Worm (Caenorhabditis elegans) whole organism, L4/young adult: ENCODE data around the gene Y32G9A.12.
A peak's percentile ranks its signal among the peaks of the same experiment; 100 is the strongest.

Experiments
- W03F9.2 ChIP-seq: fragments of 150-350 bp; optimal IDR thresholded peaks from 2 replicates; lab custom pipeline; 2014; ENCODE audit warnings: missing biosample characterization, missing genetic modification characterization
- dao-5 ChIP-seq: sonication (generic microtip); optimal IDR thresholded peaks from 2 replicates; lab custom pipeline; 2016; ENCODE audit warnings: missing genotype, missing genetic modification characterization, moderate library complexity, missing compliant biosample characterization
- him-1 ChIP-seq: sonication (generic microtip); optimal IDR thresholded peaks from 2 replicates; lab custom pipeline; 2016; ENCODE audit warnings: missing genotype, missing genetic modification reagents, missing genetic modification characterization, missing compliant biosample characterization

The Y32G9A.12 gene

ce11 chrV:1920105-1920504 lies at the start of gene Y32G9A.12:
Gene Y32G9A.12, minus strand, starts transcription at chrV:1920205.
- TF ChIP-seq him-1 (no peak), W03F9.2 (no peak), dao-5 (tag; lab: Kevin White, UChicago) (no peak)

- no peak for TF ChIP-seq dao-5 (tag; lab: Kevin White, UChicago)
- TF ChIP-seq W03F9.2 = no peak
- no peak for TF ChIP-seq him-1
Measured at ce11 chrV:1969690-1970089, 49.7 kb upstream of the Y32G9A.12 start.

DNA sequence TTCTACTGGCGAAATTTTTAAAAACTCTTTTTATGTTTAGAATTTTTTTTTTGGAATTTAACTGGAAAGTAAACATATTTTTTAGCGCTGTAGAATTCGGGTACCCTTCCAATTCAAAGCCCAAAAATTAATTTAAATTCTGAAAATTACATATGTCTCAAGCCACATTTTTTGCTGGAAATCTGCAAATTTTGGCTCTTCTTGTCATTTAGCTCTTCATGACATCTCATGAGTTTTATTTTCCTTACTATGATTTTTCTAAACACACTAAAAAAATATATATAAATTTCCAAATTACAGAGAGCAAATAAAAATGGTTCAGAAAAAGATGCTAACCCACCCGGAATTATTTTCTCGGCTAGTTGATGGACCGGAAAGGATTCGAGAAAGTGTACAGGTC lies 49.2 kb upstream of the Y32G9A.12 start, which contains the start of gene acs-3:
Gene acs-3 (plus strand): TSS at position 301 of the 400 bp plus-strand sequence.
- no peak for TF ChIP-seq him-1
- no peak for TF ChIP-seq W03F9.2

ce11 chrV:1968809-1969208 lies 48.8 kb upstream of the Y32G9A.12 start:
- TF ChIP-seq him-1 = no peak
- no peak for TF ChIP-seq W03F9.2
- TF ChIP-seq dao-5 (tag; lab: Kevin White, UChicago) = no peak

- TF ChIP-seq him-1 = no peak
- no peak for TF ChIP-seq W03F9.2
- no peak for TF ChIP-seq dao-5 (tag; lab: Kevin White, UChicago)
Measured at ce11 chrV:1966962-1967361, 47.0 kb upstream of the Y32G9A.12 start.

ce11 chrV:1964806-1965205 lies 44.8 kb upstream of the Y32G9A.12 start, which contains the start of gene srj-15:
Gene srj-15, minus strand, starts transcription at chrV:1964906.
- TF ChIP-seq W03F9.2 = no peak
- TF ChIP-seq dao-5 (tag; lab: Kevin White, UChicago) = no peak
- no peak for TF ChIP-seq him-1

ce11 chrV:1961453-1961852 lies 41.4 kb upstream of the Y32G9A.12 start, which contains the start of gene Y40B10B.1:
Gene Y40B10B.1, minus strand, starts transcription at chrV:1961553.
- TF ChIP-seq dao-5 (tag; lab: Kevin White, UChicago) (no peak), W03F9.2 (no peak), him-1 (no peak)

- TF ChIP-seq W03F9.2 (no peak), dao-5 (tag; lab: Kevin White, UChicago) (no peak), him-1 (no peak)
Measured at ce11 chrV:1957110-1957509, 37.1 kb upstream of the Y32G9A.12 start, which contains the start of gene fipr-25. Gene fipr-25, plus strand, starts transcription at chrV:1957410.

DNA sequence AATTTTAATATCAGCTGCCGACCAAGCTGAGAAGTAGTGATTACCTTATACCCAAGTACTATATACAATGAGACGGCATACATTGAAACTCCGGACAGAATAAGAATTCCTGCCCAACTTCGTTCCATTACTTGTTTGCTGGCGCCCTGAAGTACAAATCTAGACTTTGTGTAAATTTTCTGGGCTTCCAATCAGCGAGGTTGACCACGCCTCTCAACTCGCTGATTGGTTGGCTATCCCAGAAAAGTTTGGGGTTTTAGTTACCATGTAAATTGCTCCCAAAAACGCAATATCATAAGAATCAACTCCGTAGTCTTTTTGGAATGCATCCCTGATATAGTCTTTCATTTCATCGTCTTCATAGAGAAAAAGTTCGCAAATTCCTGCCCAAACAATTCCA lies 35.2 kb upstream of the Y32G9A.12 start:
- TF ChIP-seq W03F9.2 (no peak), dao-5 (tag; lab: Kevin White, UChicago) (no peak), him-1 (no peak)

DNA sequence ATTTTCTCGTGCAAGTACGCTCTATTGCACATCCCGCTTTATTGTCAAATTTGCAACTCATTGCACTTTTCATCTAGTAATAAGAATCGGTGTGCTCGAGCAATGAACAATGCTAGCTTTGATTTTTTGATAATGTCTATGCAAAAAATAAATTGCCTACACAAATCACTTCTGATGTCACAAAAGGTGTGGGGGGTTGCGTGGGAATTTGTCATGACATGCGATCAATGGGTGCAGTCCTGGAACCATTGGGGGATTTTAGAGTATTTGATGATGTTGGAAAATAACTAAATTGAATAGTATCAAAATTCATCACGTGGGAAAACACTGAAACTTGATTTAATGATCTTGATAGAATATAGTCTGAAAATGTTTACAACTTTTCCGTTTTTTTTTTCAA lies 25.9 kb upstream of the Y32G9A.12 start:
- TF ChIP-seq W03F9.2 (no peak), him-1 (no peak), dao-5 (tag; lab: Kevin White, UChicago) (no peak)

- TF ChIP-seq W03F9.2 (no peak), him-1 (peak; percentile 48)
Measured at ce11 chrV:1943465-1943864, 23.5 kb upstream of the Y32G9A.12 start.

ce11 chrV:1940472-1941221 lies 20.6 kb upstream of the Y32G9A.12 start:
- TF ChIP-seq W03F9.2 (no peak), dao-5 (tag; lab: Kevin White, UChicago) (no peak), him-1 (no peak)

DNA sequence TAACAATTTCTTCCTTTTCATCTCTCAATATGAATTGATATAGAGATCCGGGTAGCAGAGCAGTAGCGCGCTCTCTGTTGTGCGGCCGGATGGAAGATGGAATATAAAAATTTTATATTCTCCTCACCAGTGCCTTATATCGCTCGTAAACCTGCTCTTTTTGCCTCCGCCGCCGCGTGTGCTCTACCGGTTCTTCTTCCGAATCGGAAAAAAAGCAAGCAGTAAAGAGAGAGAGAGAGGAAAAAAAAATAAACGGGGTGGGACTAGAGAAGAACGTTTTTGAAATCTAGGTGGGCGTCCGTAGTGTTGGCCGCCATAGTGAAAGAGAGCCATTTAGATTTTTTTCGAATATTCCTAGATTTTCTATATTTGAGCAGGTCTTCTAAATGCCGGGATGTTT lies 18.0 kb upstream of the Y32G9A.12 start, which contains the start of gene glb-25:
Gene glb-25 (plus strand): TSS at position 301 of the 400 bp plus-strand sequence.
- TF ChIP-seq W03F9.2 (no peak), him-1 (no peak), dao-5 (tag; lab: Kevin White, UChicago) (no peak)

- no peak for TF ChIP-seq him-1
- TF ChIP-seq dao-5 (tag; lab: Kevin White, UChicago) = no peak
- no peak for TF ChIP-seq W03F9.2
Measured at ce11 chrV:1935494-1935893, 15.5 kb upstream of the Y32G9A.12 start.

DNA sequence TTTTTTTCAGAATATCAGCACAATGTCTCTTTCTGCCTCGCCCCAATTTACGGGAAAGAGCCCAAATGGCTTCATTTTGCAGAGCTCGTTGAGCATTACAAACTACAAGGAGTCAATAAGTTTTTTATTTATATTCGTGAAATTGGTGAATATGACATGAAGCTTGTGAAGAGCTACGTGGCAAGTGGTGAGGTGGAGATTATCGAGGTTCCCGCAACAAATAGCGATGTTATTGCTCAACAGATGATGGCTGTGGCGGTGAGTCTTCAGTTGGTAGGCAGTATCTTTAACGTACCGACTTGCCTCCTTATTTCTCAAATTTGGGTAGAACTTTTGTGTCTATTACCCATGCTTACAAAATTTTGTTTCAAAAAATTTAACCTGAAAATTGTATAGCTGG lies 8.5 kb upstream of the Y32G9A.12 start:
- TF ChIP-seq dao-5 (tag; lab: Kevin White, UChicago) (no peak), W03F9.2 (no peak), him-1 (no peak)

DNA sequence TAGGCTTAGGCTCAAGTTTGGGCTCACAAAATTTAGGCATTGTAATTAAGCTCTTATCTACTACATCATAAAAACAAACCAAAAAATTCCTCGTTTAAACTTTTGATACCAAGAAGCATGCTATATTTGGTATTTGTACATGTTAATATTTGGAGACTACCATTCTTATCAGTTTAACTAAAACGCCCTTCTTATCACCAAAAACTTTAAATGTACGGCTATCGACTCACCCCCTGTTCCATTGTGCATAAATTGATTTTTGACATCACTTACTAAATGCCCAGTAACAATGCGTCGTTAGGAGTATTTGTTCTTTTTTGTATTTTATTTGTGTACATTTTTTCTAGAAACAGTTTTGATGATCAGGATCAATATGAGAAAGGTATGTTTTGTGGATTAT lies 7.0 kb upstream of the Y32G9A.12 start, which contains the start of gene T06A1.5:
Gene T06A1.5 (plus strand): TSS at position 209 of the 400 bp plus-strand sequence.
- TF ChIP-seq dao-5 (tag; lab: Kevin White, UChicago) (no peak), him-1 (no peak), W03F9.2 (no peak)
